Fruit fly (Drosophila melanogaster) whole organism, wandering third instar larva: ENCODE data around the gene Sap47.

Source experiments
- Abd-B ChIP-seq: fragments of >200 bp; optimal IDR thresholded peaks from 2 replicates; lab custom pipeline; 2017; ENCODE audit warnings: missing biosample characterization, missing genetic modification characterization
- CG32264 ChIP-seq: fragments of 200-800 bp; sonication (Bioruptor generic); optimal IDR thresholded peaks from 2 replicates; lab custom pipeline; 2016; ENCODE audit warnings: missing biosample characterization, missing genetic modification characterization
- CG9705 ChIP-seq: fragments of 200-800 bp; sonication (Bioruptor generic); optimal IDR thresholded peaks from 2 replicates; lab custom pipeline; 2018; ENCODE audit warnings: missing biosample characterization, mild to moderate bottlenecking, missing genetic modification characterization
- CrebA ChIP-seq: fragments of 200-800 bp; sonication (Bioruptor generic); optimal IDR thresholded peaks from 2 replicates; lab custom pipeline; 2016; ENCODE audit warnings: missing biosample characterization, mild to moderate bottlenecking, missing genetic modification characterization, borderline replicate concordance
- Dfd ChIP-seq: fragments of >200 bp; optimal IDR thresholded peaks from 2 replicates; lab custom pipeline; 2017; ENCODE audit warnings: missing biosample characterization, missing genetic modification characterization
- Dif ChIP-seq: fragments of 200-275, 200-300 bp; sonication (Bioruptor generic); optimal IDR thresholded peaks from 2 replicates; lab custom pipeline; 2018; ENCODE audit warnings: missing biosample characterization, missing genetic modification characterization; ENCODE audit not compliant: partially characterized antibody
- GATAd ChIP-seq: sonication (Bioruptor generic); optimal IDR thresholded peaks from 2 replicates; lab custom pipeline; 2016; ENCODE audit warnings: missing biosample characterization, missing genetic modification characterization
- HLH106 ChIP-seq: fragments of 200-800 bp; optimal IDR thresholded peaks from 3 replicates; lab custom pipeline; 2019; ENCODE audit warnings: missing biosample characterization, mild to moderate bottlenecking, missing genetic modification characterization, moderate library complexity
- Hnf4 ChIP-seq: fragments of 200-800 bp; sonication (Bioruptor generic); optimal IDR thresholded peaks from 2 replicates; lab custom pipeline; 2016; ENCODE audit warnings: missing biosample characterization, mild to moderate bottlenecking, missing genetic modification characterization
- Hr78 ChIP-seq: fragments of >200 bp; optimal IDR thresholded peaks from 2 replicates; lab custom pipeline; 2017; ENCODE audit warnings: missing biosample characterization, missing genetic modification characterization
- Jra ChIP-seq: sonication (Bioruptor generic); optimal IDR thresholded peaks from 2 replicates; lab custom pipeline; 2016; ENCODE audit warnings: missing biosample characterization, missing genetic modification characterization
- Mio ChIP-seq: sonication (Bioruptor generic); optimal IDR thresholded peaks from 2 replicates; lab custom pipeline; 2016; ENCODE audit warnings: missing biosample characterization, missing genetic modification characterization
- Myc ChIP-seq: fragments of >200 bp; optimal IDR thresholded peaks from 2 replicates; lab custom pipeline; 2017
- N ChIP-seq: fragments of >200 bp; optimal IDR thresholded peaks from 2 replicates; lab custom pipeline; 2018; ENCODE audit warnings: missing biosample characterization, missing external identifiers, missing genetic modification characterization
- Rel ChIP-seq, 2 experiments: fragments of 200-800 bp; sonication (Bioruptor generic) in 1 of 2; optimal IDR thresholded peaks; 2 replicates in 1 of 2; 3 replicates in 1 of 2; lab custom pipeline; 2016 to 2019; ENCODE audit warnings: mild to moderate bottlenecking in 2 of 2, missing biosample characterization in 2 of 2, missing genetic modification characterization in 2 of 2, moderate library complexity in 1 of 2
- Sp1 ChIP-seq: fragments of 200-800 bp; sonication (Bioruptor generic); optimal IDR thresholded peaks from 3 replicates; lab custom pipeline; 2019; ENCODE audit warnings: missing biosample characterization, mild to moderate bottlenecking, missing genetic modification characterization, moderate library complexity
- Vsx2 ChIP-seq: fragments of 200-300, 225-300 bp; sonication (Bioruptor generic); optimal IDR thresholded peaks from 2 replicates; lab custom pipeline; 2018; ENCODE audit warnings: missing biosample characterization, missing genetic modification characterization; ENCODE audit not compliant: partially characterized antibody
- br ChIP-seq: fragments of 200-800 bp; sonication (Bioruptor generic); optimal IDR thresholded peaks from 2 replicates; lab custom pipeline; 2016; ENCODE audit warnings: missing biosample characterization, missing genetic modification characterization
- brk ChIP-seq: fragments of 200-800 bp; sonication (Bioruptor generic); optimal IDR thresholded peaks from 2 replicates; lab custom pipeline; 2016; ENCODE audit warnings: missing biosample characterization, mild to moderate bottlenecking, missing genetic modification characterization
- dmrt93B ChIP-seq: fragments of 200-800 bp; sonication (Bioruptor generic); optimal IDR thresholded peaks from 2 replicates; lab custom pipeline; 2018; ENCODE audit warnings: missing biosample characterization, mild to moderate bottlenecking, missing genetic modification characterization
- dsf ChIP-seq: sonication (Bioruptor generic); optimal IDR thresholded peaks from 2 replicates; lab custom pipeline; 2016; ENCODE audit warnings: missing biosample characterization, missing genetic modification characterization, borderline replicate concordance
- ey ChIP-seq: fragments of 200-800 bp; sonication (Bioruptor generic); optimal IDR thresholded peaks from 2 replicates; lab custom pipeline; 2016; ENCODE audit warnings: missing biosample characterization, missing genetic modification characterization
- foxo ChIP-seq, 2 experiments: fragments of 200-800 bp; sonication (Bioruptor generic); optimal IDR thresholded peaks; 2 replicates in 1 of 2; 3 replicates in 1 of 2; lab custom pipeline; 2016 to 2017; ENCODE audit warnings: missing biosample characterization in 2 of 2, missing genetic modification characterization in 2 of 2
- h ChIP-seq: fragments of 200-800 bp; sonication (Bioruptor generic); optimal IDR thresholded peaks from 3 replicates; lab custom pipeline; 2016; ENCODE audit warnings: missing biosample characterization, mild to moderate bottlenecking, missing genetic modification characterization
- jim ChIP-seq: fragments of 175-275, 200-325 bp; sonication (Bioruptor generic); optimal IDR thresholded peaks from 2 replicates; lab custom pipeline; 2016; ENCODE audit warnings: missing biosample characterization, mild to moderate bottlenecking, missing genetic modification characterization
- lola ChIP-seq: fragments of >200 bp; optimal IDR thresholded peaks from 2 replicates; lab custom pipeline; 2017; ENCODE audit warnings: missing biosample characterization, missing genetic modification characterization
- pan ChIP-seq: fragments of >200 bp; optimal IDR thresholded peaks from 2 replicates; lab custom pipeline; 2017
- psq ChIP-seq: fragments of 200-800 bp; sonication (Bioruptor generic); optimal IDR thresholded peaks from 3 replicates; lab custom pipeline; 2017; ENCODE audit warnings: missing biosample characterization, mild to moderate bottlenecking, missing genetic modification characterization, moderate library complexity
- rgr ChIP-seq: fragments of 200-800 bp; sonication (Bioruptor generic); optimal IDR thresholded peaks from 3 replicates; lab custom pipeline; 2016; ENCODE audit warnings: missing biosample characterization, mild to moderate bottlenecking, missing genetic modification characterization
- sage ChIP-seq: fragments of 200-800 bp; sonication (Bioruptor generic); optimal IDR thresholded peaks from 2 replicates; lab custom pipeline; 2016; ENCODE audit warnings: missing biosample characterization, mild to moderate bottlenecking, missing genetic modification characterization
- sv ChIP-seq: fragments of 200-800 bp; sonication (Bioruptor generic); optimal IDR thresholded peaks from 3 replicates; lab custom pipeline; 2016; ENCODE audit warnings: missing biosample characterization, missing genetic modification characterization
- woc ChIP-seq: sonication (Bioruptor generic); optimal IDR thresholded peaks from 2 replicates; lab custom pipeline; 2016; ENCODE audit warnings: missing biosample characterization, mild to moderate bottlenecking, missing genetic modification characterization

The Sap47 gene

DNA sequence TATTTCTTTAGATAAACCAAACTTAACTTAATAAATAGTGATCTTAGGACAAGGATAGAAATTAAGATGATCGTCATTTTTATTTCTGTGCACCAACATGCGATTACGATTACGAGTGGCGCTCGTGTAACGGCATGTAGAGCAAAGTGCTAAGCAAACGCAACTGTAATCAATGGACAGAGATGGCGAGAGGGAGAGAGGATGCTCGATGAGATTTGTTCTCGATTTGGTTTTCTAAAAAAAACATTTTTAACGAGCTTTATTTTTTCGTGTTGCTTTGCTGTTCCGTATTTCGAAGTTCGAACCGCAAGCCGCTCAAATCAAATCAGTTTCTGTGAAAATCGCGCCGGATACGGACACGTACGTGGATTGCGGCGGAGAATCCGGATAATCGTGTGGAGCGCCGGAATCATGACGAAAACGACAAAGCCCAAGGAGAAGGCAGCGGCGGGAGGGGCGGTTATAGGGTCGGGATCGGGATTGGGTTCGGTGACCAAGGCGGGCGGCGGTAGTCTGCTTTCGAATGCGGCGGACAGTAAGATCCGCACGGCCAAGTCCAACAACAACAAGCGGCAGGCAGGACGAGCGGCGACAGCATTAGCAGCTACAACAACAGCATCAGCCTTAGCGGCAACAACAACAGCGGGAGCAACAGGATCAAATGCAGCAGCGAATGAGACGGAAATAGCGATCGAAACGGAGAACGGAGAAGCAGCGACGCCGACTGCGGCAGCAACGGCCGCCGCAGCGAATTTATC lies 59.1 kb downstream of the Sap47 start:
- no peak for TF ChIP-seq CG32264 (GFP tag; lab: Kevin White, UChicago)
- no peak for TF ChIP-seq CG9705 (GFP tag; lab: Kevin White, UChicago)
- TF ChIP-seq sage (GFP tag; lab: Kevin White, UChicago): no peak
- no peak for TF ChIP-seq Mio (GFP tag; lab: Kevin White, UChicago)
- no peak for TF ChIP-seq psq (GFP tag; lab: Kevin White, UChicago)
- TF ChIP-seq Sp1 (GFP tag; lab: Kevin White, UChicago): no peak
- no peak for TF ChIP-seq br (GFP tag; lab: Kevin White, UChicago)
- no peak for TF ChIP-seq Jra (GFP tag; lab: Kevin White, UChicago)

dm6 chr3R:15994573-15994869 lies 59.6 kb downstream of the Sap47 start:
- TF ChIP-seq rgr (GFP tag; lab: Kevin White, UChicago): no peak
- TF ChIP-seq Mio (GFP tag; lab: Kevin White, UChicago): no peak
- no peak for TF ChIP-seq brk
- TF ChIP-seq Abd-B: no peak
- TF ChIP-seq CG32264 (GFP tag; lab: Kevin White, UChicago): no peak
- TF ChIP-seq Rel (GFP tag; optimal IDR thresholded peaks at IDR 0.05; lab: Kevin White, UChicago): no peak
- no peak for TF ChIP-seq Rel (tag; optimal IDR thresholded peaks at IDR 0.05; lab: Kevin White, UChicago)
- TF ChIP-seq Hr78: no peak
- TF ChIP-seq dsf (GFP tag; lab: Kevin White, UChicago): no peak
- no peak for TF ChIP-seq Myc
- TF ChIP-seq pan: no peak
- no peak for TF ChIP-seq Vsx2 (GFP tag; lab: Kevin White, UChicago)
- TF ChIP-seq sage (GFP tag; lab: Kevin White, UChicago): no peak
- TF ChIP-seq Dfd (GFP tag; lab: Kevin White, UChicago): no peak
- no peak for TF ChIP-seq foxo (GFP tag; optimal IDR thresholded peaks at IDR 0.05; lab: Kevin White, UChicago)
- TF ChIP-seq h (GFP tag; lab: Kevin White, UChicago): no peak

DNA sequence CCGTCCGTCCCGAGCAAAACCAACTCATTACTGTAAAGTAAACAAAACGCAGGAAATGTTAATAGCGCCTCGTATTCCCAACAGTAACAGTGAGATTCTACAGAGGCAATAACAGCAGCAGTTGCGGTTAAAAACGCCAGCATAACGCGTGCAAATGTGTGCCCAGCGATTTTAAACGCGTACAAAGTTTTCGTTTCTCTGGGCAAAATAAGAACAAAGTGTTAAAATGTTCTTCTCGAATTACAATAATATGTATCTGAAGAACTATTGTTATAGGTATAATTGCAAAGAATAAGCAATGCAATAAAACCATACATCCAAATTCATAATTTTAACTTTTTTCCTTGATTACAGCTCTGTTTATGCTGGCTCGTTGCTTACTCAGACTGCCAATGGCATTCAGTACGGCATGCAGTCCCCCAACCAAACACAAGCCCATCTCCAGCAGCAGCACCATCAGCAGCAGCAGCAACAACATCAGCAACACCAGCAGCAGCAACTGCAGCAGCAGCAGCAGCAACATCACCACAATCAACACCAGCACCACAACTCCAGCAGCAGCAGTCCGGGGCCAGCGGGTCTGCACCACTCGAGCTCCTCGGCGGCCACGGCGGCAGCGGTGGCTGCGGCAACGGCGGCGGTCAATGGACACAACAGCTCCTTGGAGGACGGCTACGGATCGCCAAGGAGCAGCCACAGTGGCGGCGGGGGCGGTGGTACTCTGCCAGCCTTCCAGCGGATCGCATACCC lies 64.2 kb downstream of the Sap47 start:
- TF ChIP-seq Myc (peak; percentile 82), Dfd (GFP tag; lab: Kevin White, UChicago) (peak; percentile 94), CrebA (GFP tag; lab: Kevin White, UChicago) (no peak), h (GFP tag; lab: Kevin White, UChicago) (no peak), Sp1 (GFP tag; lab: Kevin White, UChicago) (no peak)

dm6 chr3R:16004015-16004414 lies 69.1 kb downstream of the Sap47 start:
- peak; percentile 52 for TF ChIP-seq N (GFP tag; lab: Kevin White, UChicago)
- TF ChIP-seq foxo (GFP tag; optimal IDR thresholded peaks at IDR 0.05; lab: Kevin White, UChicago): peak in 1 of 2 experiments; percentile 12
- peak; percentile 15 for TF ChIP-seq rgr (GFP tag; lab: Kevin White, UChicago)
- TF ChIP-seq Dfd (GFP tag; lab: Kevin White, UChicago): no peak
- TF ChIP-seq h (GFP tag; lab: Kevin White, UChicago): peak; percentile 36
- TF ChIP-seq ey (GFP tag; lab: Kevin White, UChicago): no peak
- peak; percentile 29 for TF ChIP-seq Hnf4
- TF ChIP-seq Dif (GFP tag; lab: Kevin White, UChicago): no peak
- TF ChIP-seq Rel (GFP tag; optimal IDR thresholded peaks at IDR 0.05; lab: Kevin White, UChicago): no peak
- peak; percentile 37 for TF ChIP-seq Rel (tag; optimal IDR thresholded peaks at IDR 0.05; lab: Kevin White, UChicago)
- TF ChIP-seq dsf (GFP tag; lab: Kevin White, UChicago): no peak
- no peak for TF ChIP-seq sage (GFP tag; lab: Kevin White, UChicago)
- no peak for TF ChIP-seq Abd-B
- peak; percentile 73 for TF ChIP-seq Myc
- TF ChIP-seq, all 38 proteins: peak for 7

- TF ChIP-seq Dif (GFP tag; lab: Kevin White, UChicago): no peak
- no peak for TF ChIP-seq Mio (GFP tag; lab: Kevin White, UChicago)
- TF ChIP-seq Hnf4: no peak
- no peak for TF ChIP-seq sv (GFP tag; lab: Kevin White, UChicago)
- no peak for TF ChIP-seq N (GFP tag; lab: Kevin White, UChicago)
- no peak for TF ChIP-seq dmrt93B (GFP tag; lab: Kevin White, UChicago)
- TF ChIP-seq h (GFP tag; lab: Kevin White, UChicago): peak; percentile 85
- no peak for TF ChIP-seq CG32264 (GFP tag; lab: Kevin White, UChicago)
- TF ChIP-seq jim (GFP tag; lab: Kevin White, UChicago): no peak
- TF ChIP-seq Rel (GFP tag; optimal IDR thresholded peaks at IDR 0.05; lab: Kevin White, UChicago): no peak
- TF ChIP-seq Rel (tag; optimal IDR thresholded peaks at IDR 0.05; lab: Kevin White, UChicago): peak; percentile 97
- TF ChIP-seq dsf (GFP tag; lab: Kevin White, UChicago): no peak
- TF ChIP-seq br (GFP tag; lab: Kevin White, UChicago): peak; percentile 23
- TF ChIP-seq psq (GFP tag; lab: Kevin White, UChicago): no peak
- no peak for TF ChIP-seq Jra (GFP tag; lab: Kevin White, UChicago)
- no peak for TF ChIP-seq Dfd (GFP tag; lab: Kevin White, UChicago)
- TF ChIP-seq CG9705 (GFP tag; lab: Kevin White, UChicago): no peak
- TF ChIP-seq HLH106 (tag; lab: Kevin White, UChicago): peak; percentile 6
- TF ChIP-seq Vsx2 (GFP tag; lab: Kevin White, UChicago): no peak
- no peak for TF ChIP-seq GATAd (GFP tag; lab: Kevin White, UChicago)
- TF ChIP-seq Myc: no peak
- no peak for TF ChIP-seq lola (GFP tag; lab: Kevin White, UChicago)
- TF ChIP-seq rgr (GFP tag; lab: Kevin White, UChicago): peak; percentile 13
- no peak for TF ChIP-seq Abd-B
- no peak for TF ChIP-seq sage (GFP tag; lab: Kevin White, UChicago)
- TF ChIP-seq brk: peak; percentile 35
- TF ChIP-seq Sp1 (GFP tag; lab: Kevin White, UChicago): no peak
- TF ChIP-seq woc (GFP tag; lab: Kevin White, UChicago): no peak
Measured at dm6 chr3R:16004691-16005474, 70.0 kb downstream of the Sap47 start.
